Worm (Caenorhabditis elegans) whole organism, young adult: ENCODE measurements around the gene K10D6.3.

Experiments
- B0035.1 ChIP-seq: sonication (generic microtip); optimal IDR thresholded peaks from 2 replicates; lab custom pipeline; 2016; ENCODE audit warnings: missing genetic modification characterization, mild to moderate bottlenecking, missing compliant biosample characterization, missing genotype, missing genetic modification reagents
- hlh-26 ChIP-seq: fragments of 200-800 bp; sonication (Bioruptor generic); conservative IDR thresholded peaks from 2 replicates; pipeline ENCODE4 v1.3.6; 2022; ENCODE audit warnings: missing genetic modification reagents, missing genetic modification characterization, missing compliant biosample characterization
- nhr-120 ChIP-seq: fragments of 200-800 bp; sonication (Bioruptor generic); IDR thresholded peaks from 2 replicates; pipeline ENCODE4 v1.3.6; 2022; ENCODE audit warnings: missing genetic modification characterization, missing compliant biosample characterization
- rcor-1 ChIP-seq: fragments of 200-800 bp; sonication (Bioruptor generic); IDR thresholded peaks from 2 replicates; pipeline ENCODE4 v1.3.6; 2022; ENCODE audit warnings: missing genetic modification reagents, missing genetic modification characterization, missing compliant biosample characterization

DNA sequence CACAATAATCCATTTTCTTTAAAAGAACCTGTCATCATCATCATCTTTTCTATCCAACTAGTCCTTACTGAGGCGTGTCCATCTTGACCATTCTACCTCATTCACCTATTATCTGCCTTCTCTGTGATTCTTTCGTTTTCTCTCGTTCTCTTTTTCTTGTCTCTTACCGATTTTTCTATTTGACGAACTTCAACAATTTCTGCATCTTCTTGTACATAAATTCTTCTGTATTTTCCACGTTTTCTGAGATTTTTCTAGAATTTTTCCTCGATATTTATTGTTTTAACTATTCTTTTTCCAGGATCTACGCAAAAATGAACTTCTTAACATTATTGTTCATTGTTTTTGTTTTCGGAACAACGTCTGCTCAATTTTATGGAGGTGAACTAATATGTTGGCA, 17.5 kb upstream of the K10D6.3 start, which contains the start of gene cnc-10:
- no peak for TF ChIP-seq nhr-120 (GFP tag; lab: Robert Waterston, UW)
- TF ChIP-seq B0035.1 (tag; lab: Kevin White, UChicago), result no peak
- no peak for TF ChIP-seq hlh-26 (GFP tag; lab: Robert Waterston, UW)
- TF ChIP-seq rcor-1 (GFP tag; lab: Robert Waterston, UW), result no peak
